ENCODE assay signal across 2 worm cellular contexts in the genomic region with DNA sequence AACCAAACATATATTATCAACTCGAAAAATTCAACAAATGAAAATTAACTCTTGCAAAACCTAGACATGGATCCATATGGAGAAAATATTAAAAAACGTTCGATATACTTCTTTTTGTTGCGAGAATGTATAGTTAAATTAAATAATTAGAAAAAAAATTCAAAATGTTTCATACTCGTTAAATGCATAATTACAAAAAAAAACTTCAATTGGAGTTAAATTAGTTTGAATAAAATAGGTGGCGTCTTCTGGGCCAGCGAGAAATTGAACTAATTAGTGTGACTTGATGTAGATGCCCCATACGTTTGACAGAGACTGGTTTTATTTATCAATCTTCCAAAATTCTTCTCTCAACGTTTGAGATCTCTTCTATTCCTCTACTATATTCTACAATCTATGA.
TF ChIP-seq lines count a peak whose summit lies in the region.

A gene (plus strand): TSS at position 301 of the 400 bp plus-strand sequence.

TF ChIP-seq in whole organism, L3 larva, 47 proteins besides CTCF, POLR2A, EP300 and RAD21:
- no peak for TF ChIP-seq unc-39 (tag; optimal IDR thresholded peaks at IDR 0.05; lab: Kevin White, UChicago)
- no peak for TF ChIP-seq ama-1 (optimal IDR thresholded peaks at IDR 0.05; lab: Kevin White, UChicago)
- TF ChIP-seq nhr-76 (tag; optimal IDR thresholded peaks at IDR 0.05; lab: Kevin White, UChicago): peak; percentile 67

TF ChIP-seq in whole organism, mixed stage, embryonic, 35 proteins besides CTCF, POLR2A, EP300 and RAD21:
- peak; percentile 5 for TF ChIP-seq ces-1 (GFP tag; optimal IDR thresholded peaks at IDR 0.05; lab: Kevin White, UChicago)
- TF ChIP-seq drap-1 (GFP tag; optimal IDR thresholded peaks at IDR 0.05; lab: Kevin White, UChicago): no peak
